Fruit fly (Drosophila melanogaster): ENCODE data around the gene Amt.

Amt gene

dm6 chr3R:15249735-15250134 is 798 bp upstream of the Amt start, which contains the start of gene CG42404:
CG42404 (plus strand) TSS chr3R:15250094.
- TF ChIP-seq cic (GFP tag; optimal IDR thresholded peaks at IDR 0.05) (no peak), ovo (GFP tag; optimal IDR thresholded peaks at IDR 0.05) (peak; percentile 39), Crg-1 (GFP tag; optimal IDR thresholded peaks at IDR 0.05) (no peak)

- peak; percentile 18 for TF ChIP-seq CG7101 (tag; optimal IDR thresholded peaks at IDR 0.05)
- peak; percentile 24 for TF ChIP-seq tj (GFP tag; optimal IDR thresholded peaks at IDR 0.05)
- no peak for TF ChIP-seq Crg-1 (GFP tag; optimal IDR thresholded peaks at IDR 0.05)
- TF ChIP-seq CG12768 (GFP tag; optimal IDR thresholded peaks at IDR 0.05): peak; percentile 18
These were observed 2.3 kb downstream of the Amt start for dm6 chr3R:15246601-15247000.

dm6 chr3R:15243452-15243851 is 5.5 kb downstream of the Amt start:
- TF ChIP-seq CG12768 (GFP tag; optimal IDR thresholded peaks at IDR 0.05): peak; percentile 48
- no peak for TF ChIP-seq kay (GFP tag; ENCODE audit: borderline replicate concordance)
- TF ChIP-seq ovo (GFP tag; optimal IDR thresholded peaks at IDR 0.05): peak; percentile 28
- TF ChIP-seq tj (GFP tag; optimal IDR thresholded peaks at IDR 0.05): peak; percentile 80
- peak; percentile 38 for TF ChIP-seq Hr96 (GFP tag; optimal IDR thresholded peaks at IDR 0.05)
- TF ChIP-seq CG5204 (GFP tag; optimal IDR thresholded peaks at IDR 0.05): peak; percentile 29
- TF ChIP-seq cic (GFP tag; optimal IDR thresholded peaks at IDR 0.05): no peak
- peak; percentile 96 for TF ChIP-seq Mnt (GFP tag; optimal IDR thresholded peaks at IDR 0.05)

dm6 chr3R:15243046-15243356 is 5.9 kb downstream of the Amt start:
- TF ChIP-seq kay (GFP tag; ENCODE audit: borderline replicate concordance): peak; percentile 51
- TF ChIP-seq bab1 (GFP tag; optimal IDR thresholded peaks at IDR 0.05): no peak

- peak; percentile 42 for TF ChIP-seq CG11617 (GFP tag; optimal IDR thresholded peaks at IDR 0.05)
- peak; percentile 69 for TF ChIP-seq bab1 (GFP tag; optimal IDR thresholded peaks at IDR 0.05)
- TF ChIP-seq toe (GFP tag; optimal IDR thresholded peaks at IDR 0.05): peak; percentile 83
- TF ChIP-seq CG14711 (tag; optimal IDR thresholded peaks at IDR 0.05): no peak
- peak; percentile 82 for TF ChIP-seq CG5204 (GFP tag; optimal IDR thresholded peaks at IDR 0.05)
- no peak for TF ChIP-seq Crg-1 (GFP tag; optimal IDR thresholded peaks at IDR 0.05)
- TF ChIP-seq tj (GFP tag; optimal IDR thresholded peaks at IDR 0.05): peak; percentile 52
- peak; percentile 35 for TF ChIP-seq ovo (GFP tag; optimal IDR thresholded peaks at IDR 0.05)
- TF ChIP-seq Hr96 (GFP tag; optimal IDR thresholded peaks at IDR 0.05): peak; percentile 51
- peak; percentile 28 for TF ChIP-seq pad (GFP tag; optimal IDR thresholded peaks at IDR 0.05)
- peak; percentile 80 for TF ChIP-seq cic (GFP tag; optimal IDR thresholded peaks at IDR 0.05)
- peak; percentile 0 for TF ChIP-seq CG33017 (tag; optimal IDR thresholded peaks at IDR 0.05)
- TF ChIP-seq kay (GFP tag; ENCODE audit: borderline replicate concordance): no peak
- peak; percentile 53 for TF ChIP-seq CG1620 (GFP tag; optimal IDR thresholded peaks at IDR 0.05)
- no peak for TF ChIP-seq cnc (optimal IDR thresholded peaks at IDR 0.05)
- peak; percentile 62 for TF ChIP-seq Clk (GFP tag; optimal IDR thresholded peaks at IDR 0.05)
- peak; percentile 55 for TF ChIP-seq CG7101 (tag; optimal IDR thresholded peaks at IDR 0.05)
- TF ChIP-seq Mnt (GFP tag; optimal IDR thresholded peaks at IDR 0.05): peak; percentile 93
- peak; percentile 41 for TF ChIP-seq CG7045 (GFP tag; optimal IDR thresholded peaks at IDR 0.05)
- no peak for TF ChIP-seq CG12768 (GFP tag; optimal IDR thresholded peaks at IDR 0.05)
These were observed 6.5 kb downstream of the Amt start, which contains the start of the genes tefu and Hsc70-4 for dm6 chr3R:15242186-15243045. tefu (minus strand) TSS chr3R:15242236. Hsc70-4 (plus strand) TSS chr3R:15242687.

dm6 chr3R:15231635-15232138 is 17.2 kb downstream of the Amt start:
- no peak for TF ChIP-seq Hr96 (GFP tag; optimal IDR thresholded peaks at IDR 0.05)
- no peak for TF ChIP-seq cnc (optimal IDR thresholded peaks at IDR 0.05)
- no peak for TF ChIP-seq Crg-1 (GFP tag; optimal IDR thresholded peaks at IDR 0.05)
- TF ChIP-seq CG7101 (tag; optimal IDR thresholded peaks at IDR 0.05): no peak
- no peak for TF ChIP-seq bab1 (GFP tag; optimal IDR thresholded peaks at IDR 0.05)
- TF ChIP-seq CG14711 (tag; optimal IDR thresholded peaks at IDR 0.05): no peak
- no peak for TF ChIP-seq kay (GFP tag; ENCODE audit: borderline replicate concordance)

- TF ChIP-seq CG33017 (tag; optimal IDR thresholded peaks at IDR 0.05): no peak
- no peak for TF ChIP-seq Mnt (GFP tag; optimal IDR thresholded peaks at IDR 0.05)
- no peak for TF ChIP-seq Clk (GFP tag; optimal IDR thresholded peaks at IDR 0.05)
- no peak for TF ChIP-seq CG5204 (GFP tag; optimal IDR thresholded peaks at IDR 0.05)
- no peak for TF ChIP-seq kay (GFP tag; ENCODE audit: borderline replicate concordance)
- no peak for TF ChIP-seq toe (GFP tag; optimal IDR thresholded peaks at IDR 0.05)
- TF ChIP-seq pad (GFP tag; optimal IDR thresholded peaks at IDR 0.05): no peak
- no peak for TF ChIP-seq CG7045 (GFP tag; optimal IDR thresholded peaks at IDR 0.05)
- no peak for TF ChIP-seq CG12768 (GFP tag; optimal IDR thresholded peaks at IDR 0.05)
- no peak for TF ChIP-seq CG7101 (tag; optimal IDR thresholded peaks at IDR 0.05)
- TF ChIP-seq Crg-1 (GFP tag; optimal IDR thresholded peaks at IDR 0.05): no peak
- TF ChIP-seq Hr96 (GFP tag; optimal IDR thresholded peaks at IDR 0.05): no peak
- no peak for TF ChIP-seq cnc (optimal IDR thresholded peaks at IDR 0.05)
- no peak for TF ChIP-seq tj (GFP tag; optimal IDR thresholded peaks at IDR 0.05)
- no peak for TF ChIP-seq CG1620 (GFP tag; optimal IDR thresholded peaks at IDR 0.05)
- TF ChIP-seq bab1 (GFP tag; optimal IDR thresholded peaks at IDR 0.05): no peak
- TF ChIP-seq CG14711 (tag; optimal IDR thresholded peaks at IDR 0.05): no peak
- TF ChIP-seq CG11617 (GFP tag; optimal IDR thresholded peaks at IDR 0.05): no peak
These were observed 18.7 kb downstream of the Amt start, which contains the start of gene CG34316 for dm6 chr3R:15230285-15230684. CG34316 (plus strand) TSS chr3R:15230585.
